Worm (Caenorhabditis elegans) whole organism, mixed stage, embryonic: ENCODE measurements around the gene nucb-1.

Experiments
- ceh-43 ChIP-seq: fragments of 200-800 bp; sonication (Bioruptor generic); optimal IDR thresholded peaks from 2 replicates; lab custom pipeline; 2018; ENCODE audit warnings: mild to moderate bottlenecking, missing genetic modification characterization, moderate library complexity, missing compliant biosample characterization
- ceh-83 ChIP-seq: fragments of 200-800 bp; sonication (Bioruptor generic); optimal IDR thresholded peaks from 2 replicates; lab custom pipeline; 2018; ENCODE audit warnings: mild to moderate bottlenecking, missing genetic modification characterization, missing compliant biosample characterization
- ces-1 ChIP-seq: fragments of 150-350 bp; optimal IDR thresholded peaks from 2 replicates; lab custom pipeline; 2014; ENCODE audit warnings: missing biosample characterization, missing genetic modification reagents, missing genetic modification characterization
- elt-1 ChIP-seq: sonication (generic microtip); optimal IDR thresholded peaks from 2 replicates; lab custom pipeline; 2017; ENCODE audit warnings: missing genetic modification characterization, mild to moderate bottlenecking, missing compliant biosample characterization, antibody characterized with exemption, moderate library complexity, borderline replicate concordance; ENCODE audit not compliant: insufficient read depth
- lin-13 ChIP-seq: fragments of 150-350 bp; optimal IDR thresholded peaks from 2 replicates; lab custom pipeline; 2014; ENCODE audit warnings: missing biosample characterization, missing genetic modification characterization
- lsy-2 ChIP-seq: fragments of 150-350 bp; optimal IDR thresholded peaks from 2 replicates; lab custom pipeline; 2014; ENCODE audit warnings: missing biosample characterization, missing genetic modification characterization
- nhr-28 ChIP-seq: fragments of 150-350 bp; optimal IDR thresholded peaks from 2 replicates; lab custom pipeline; 2014; ENCODE audit warnings: missing biosample characterization, missing genetic modification characterization
- unc-62 ChIP-seq: fragments of 150-350 bp; optimal IDR thresholded peaks from 2 replicates; lab custom pipeline; 2014; ENCODE audit warnings: missing biosample characterization, missing genetic modification reagents, missing genetic modification characterization

ce11 chrX:10228094-10228746 lies 30.7 kb downstream of the nucb-1 start, which contains the start of gene C14H10.3:
- TF ChIP-seq elt-1 (tag; lab: Kevin White, UChicago) (peak; percentile 62), unc-62 (GFP tag; lab: Kevin White, UChicago) (no peak), ces-1 (GFP tag; lab: Kevin White, UChicago) (no peak), nhr-28 (tag; lab: Kevin White, UChicago) (no peak), lin-13 (tag; lab: Kevin White, UChicago) (no peak), lsy-2 (no peak), ceh-43 (GFP tag; lab: Kevin White, UChicago) (no peak), ceh-83 (GFP tag; lab: Kevin White, UChicago) (no peak)
